Fruit fly (Drosophila melanogaster) S2 (cell line): Measurements from ENCODE around the gene Trl.

Experiments
- CG8478 ChIP-seq: fragments of >200 bp; optimal IDR thresholded peaks from 2 replicates; lab custom pipeline; 2018
- CTCF ChIP-seq, 2 experiments: fragments of >200 bp; optimal IDR thresholded peaks; 2 replicates each; lab custom pipeline; 2018

DNA sequence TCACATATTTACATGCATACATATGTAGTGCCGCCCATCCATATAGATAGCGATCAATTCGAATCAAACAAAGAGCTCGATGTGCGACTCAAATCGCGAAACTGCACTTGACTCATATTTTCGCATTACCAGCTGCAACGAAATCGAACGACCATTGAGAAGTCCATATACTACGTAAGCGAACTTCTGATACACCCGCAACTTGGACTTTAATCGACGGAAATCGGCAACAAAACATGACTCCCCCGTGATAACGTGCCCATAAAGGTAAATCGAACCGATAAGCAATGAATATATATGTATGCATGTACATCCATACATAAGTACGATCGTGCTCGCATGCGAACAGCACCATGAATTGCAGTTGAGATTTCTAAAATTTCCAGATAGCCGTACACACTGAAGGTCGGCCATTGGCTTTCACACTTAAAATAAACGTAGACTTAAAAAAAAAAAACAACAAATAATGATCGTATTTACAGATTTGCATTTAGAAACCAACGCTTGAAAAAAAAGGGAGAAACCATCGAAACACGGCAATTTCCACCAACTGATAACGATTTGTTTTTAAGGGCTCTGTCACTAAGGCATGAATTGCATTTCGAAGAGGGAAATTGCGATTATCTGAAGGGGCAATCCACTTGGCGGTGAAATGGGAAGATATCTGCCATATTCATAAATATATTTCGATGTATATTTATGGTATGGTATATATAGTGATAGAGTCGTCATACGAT is 21.9 kb upstream of the Trl start:
- TF ChIP-seq CG8478 (lab: Kevin White, UChicago), result no peak
- TF ChIP-seq CTCF (optimal IDR thresholded peaks at IDR 0.05; lab: Kevin White, UChicago), result no peak
